Worm (Caenorhabditis elegans) whole organism, L3 larva: ENCODE measurements around the gene mboa-7.

Experiments
- R02D3.7 ChIP-seq: fragments of 150-350 bp; optimal IDR thresholded peaks from 2 replicates; lab custom pipeline; 2014; ENCODE audit warnings: missing biosample characterization, missing genetic modification characterization
- ZK546.5 ChIP-seq: sonication (generic microtip); optimal IDR thresholded peaks from 2 replicates; lab custom pipeline; 2017; ENCODE audit warnings: missing biosample characterization, missing genetic modification characterization
- aly-2 ChIP-seq: fragments of 150-350 bp; optimal IDR thresholded peaks from 2 replicates; lab custom pipeline; 2014; ENCODE audit warnings: missing biosample characterization, missing genetic modification characterization
- ceh-28 ChIP-seq: fragments of 150-350 bp; optimal IDR thresholded peaks from 2 replicates; lab custom pipeline; 2014; ENCODE audit warnings: missing biosample characterization, missing genetic modification reagents, missing genetic modification characterization
- ceh-82 ChIP-seq: fragments of 150-350 bp; optimal IDR thresholded peaks from 2 replicates; lab custom pipeline; 2014; ENCODE audit warnings: missing biosample characterization, missing genetic modification characterization
- daf-12 ChIP-seq: fragments of 150-350 bp; optimal IDR thresholded peaks from 2 replicates; lab custom pipeline; 2014; ENCODE audit warnings: missing biosample characterization, missing genetic modification reagents, missing genetic modification characterization
- egl-5 ChIP-seq: fragments of 150-350 bp; optimal IDR thresholded peaks from 2 replicates; lab custom pipeline; 2017; ENCODE audit warnings: missing biosample characterization, missing genetic modification reagents, missing genetic modification characterization, inconsistent platforms
- elt-1 ChIP-seq: fragments of 150-350 bp; optimal IDR thresholded peaks from 2 replicates; lab custom pipeline; 2014; ENCODE audit warnings: missing biosample characterization, missing genetic modification characterization
- elt-2 ChIP-seq: sonication (generic microtip); optimal IDR thresholded peaks from 2 replicates; lab custom pipeline; 2016; ENCODE audit warnings: missing genetic modification reagents, mild to moderate bottlenecking, missing genetic modification characterization, missing compliant biosample characterization
- elt-3 ChIP-seq, 3 experiments: fragments of 150-350 bp in 1 of 3; sonication (generic microtip) in 2 of 3; optimal IDR thresholded peaks; 2 replicates in 2 of 3; 4 replicates in 1 of 3; lab custom pipeline; 2014 to 2017; ENCODE audit warnings: missing biosample characterization in 3 of 3, missing genetic modification characterization in 3 of 3
- eor-1 ChIP-seq, 2 experiments: fragments of 150-350 bp; optimal IDR thresholded peaks; 2 replicates each; lab custom pipeline; 2014 to 2018; ENCODE audit warnings: missing biosample characterization in 2 of 2, missing genetic modification characterization in 2 of 2
- fkh-10 ChIP-seq: sonication (generic microtip); optimal IDR thresholded peaks from 2 replicates; lab custom pipeline; 2017; ENCODE audit warnings: missing biosample characterization, missing genetic modification reagents, missing genetic modification characterization
- fkh-2 ChIP-seq: fragments of 150-350 bp; optimal IDR thresholded peaks from 2 replicates; lab custom pipeline; 2014; ENCODE audit warnings: missing biosample characterization, missing genetic modification reagents, missing genetic modification characterization
- jun-1 ChIP-seq: fragments of 150-350 bp; optimal IDR thresholded peaks from 2 replicates; lab custom pipeline; 2014; ENCODE audit warnings: missing biosample characterization, missing genetic modification reagents, missing genetic modification characterization
- mdl-1 ChIP-seq: fragments of 150-350 bp; optimal IDR thresholded peaks from 2 replicates; lab custom pipeline; 2014; ENCODE audit warnings: missing biosample characterization, missing genetic modification characterization
- nfya-1 ChIP-seq: sonication (generic microtip); optimal IDR thresholded peaks from 2 replicates; lab custom pipeline; 2017; ENCODE audit warnings: missing genetic modification characterization, mild to moderate bottlenecking, missing compliant biosample characterization, antibody characterized with exemption, moderate library complexity; ENCODE audit not compliant: insufficient read depth
- nhr-11 ChIP-seq: fragments of 150-350 bp; optimal IDR thresholded peaks from 2 replicates; lab custom pipeline; 2014; ENCODE audit warnings: missing biosample characterization, missing genetic modification characterization
- nhr-12 ChIP-seq: fragments of 150-350 bp; optimal IDR thresholded peaks from 2 replicates; lab custom pipeline; 2014; ENCODE audit warnings: missing biosample characterization, missing genetic modification characterization
- nhr-237 ChIP-seq: fragments of 150-350 bp; optimal IDR thresholded peaks from 2 replicates; lab custom pipeline; 2014; ENCODE audit warnings: missing biosample characterization, missing genetic modification characterization
- nhr-28 ChIP-seq: fragments of 150-350 bp; optimal IDR thresholded peaks from 2 replicates; lab custom pipeline; 2014; ENCODE audit warnings: missing biosample characterization, missing genetic modification characterization
- nhr-43 ChIP-seq: sonication (generic microtip); optimal IDR thresholded peaks from 2 replicates; lab custom pipeline; 2016; ENCODE audit warnings: mild to moderate bottlenecking, missing genetic modification characterization, missing compliant biosample characterization; ENCODE audit not compliant: poor library complexity, severe bottlenecking
- nhr-77 ChIP-seq: fragments of 150-350 bp; optimal IDR thresholded peaks from 2 replicates; lab custom pipeline; 2014; ENCODE audit warnings: missing biosample characterization, missing genetic modification characterization
- pha-4 ChIP-seq: fragments of 150-350 bp; optimal IDR thresholded peaks from 2 replicates; lab custom pipeline; 2014; ENCODE audit warnings: missing biosample characterization, missing genetic modification reagents, missing genetic modification characterization
- pqm-1 ChIP-seq: fragments of 150-350 bp; optimal IDR thresholded peaks from 2 replicates; lab custom pipeline; 2017; ENCODE audit warnings: missing biosample characterization, missing genetic modification characterization, inconsistent platforms
- sea-2 ChIP-seq: fragments of 150-350 bp; sonication (generic microtip); optimal IDR thresholded peaks from 4 replicates; lab custom pipeline; 2014; ENCODE audit warnings: missing biosample characterization, missing genetic modification reagents, missing genetic modification characterization
- snpc-4 ChIP-seq: fragments of 150-350 bp; optimal IDR thresholded peaks from 2 replicates; lab custom pipeline; 2014; ENCODE audit warnings: missing biosample characterization, missing genetic modification characterization
- tbx-2 ChIP-seq: sonication (generic microtip); optimal IDR thresholded peaks from 2 replicates; lab custom pipeline; 2016; ENCODE audit warnings: mild to moderate bottlenecking, missing genetic modification characterization, missing compliant biosample characterization
- unc-39 ChIP-seq: sonication (generic microtip); optimal IDR thresholded peaks from 4 replicates; lab custom pipeline; 2017; ENCODE audit warnings: missing biosample characterization, missing genetic modification characterization
- unc-62 ChIP-seq: fragments of 150-350 bp; sonication (generic microtip); optimal IDR thresholded peaks from 4 replicates; lab custom pipeline; 2014; ENCODE audit warnings: missing biosample characterization, missing genetic modification reagents, missing genetic modification characterization
- zag-1 ChIP-seq: fragments of 150-350 bp; optimal IDR thresholded peaks from 2 replicates; lab custom pipeline; 2014; ENCODE audit warnings: missing biosample characterization, missing genetic modification characterization
- ztf-11 ChIP-seq: fragments of 150-350 bp; optimal IDR thresholded peaks from 2 replicates; lab custom pipeline; 2014; ENCODE audit warnings: missing biosample characterization, missing genetic modification characterization
- ztf-4 ChIP-seq: fragments of 150-350 bp; optimal IDR thresholded peaks from 2 replicates; lab custom pipeline; 2014; ENCODE audit warnings: missing biosample characterization, missing genetic modification characterization

mboa-7 gene

DNA sequence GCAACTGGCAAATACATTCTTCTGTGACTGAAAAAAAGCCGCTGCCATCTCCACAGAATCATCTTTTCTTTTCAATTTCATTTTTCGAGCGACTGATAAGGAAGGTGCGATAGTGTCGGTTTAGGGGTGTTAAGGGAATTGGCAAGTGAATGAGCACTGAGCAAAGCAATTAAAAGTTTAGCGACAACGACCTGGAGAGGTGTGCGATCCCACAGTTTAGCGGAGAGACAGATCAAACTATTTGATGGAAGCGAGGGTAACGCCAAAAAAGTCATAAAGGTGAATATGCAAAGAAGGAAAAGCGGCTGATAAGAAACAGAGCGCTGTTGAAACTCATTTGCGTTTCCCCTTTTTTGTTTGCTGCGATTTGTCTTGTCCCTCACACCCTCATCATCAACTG, 4.6 kb upstream of the mboa-7 start, which contains the start of the genes F14F3.5 and slcf-1:
F14F3.5 (minus strand) TSS at position 234 of the 400 bp plus-strand sequence.
slcf-1 (plus strand) TSS at position 302 of the 400 bp plus-strand sequence.
- TF ChIP-seq ceh-82 (tag; lab: Kevin White, UChicago), result no peak
- TF ChIP-seq tbx-2 (tag; lab: Kevin White, UChicago), result no peak
- peak; percentile 53 for TF ChIP-seq pqm-1 (tag; lab: Kevin White, UChicago)
- peak; percentile 83 for TF ChIP-seq elt-2 (tag; lab: Kevin White, UChicago)
- no peak for TF ChIP-seq nhr-237
- TF ChIP-seq ztf-11 (tag; lab: Kevin White, UChicago), result no peak
- TF ChIP-seq mdl-1 (tag; lab: Kevin White, UChicago), result no peak
- no peak for TF ChIP-seq aly-2 (tag; lab: Kevin White, UChicago)
- TF ChIP-seq elt-1, result no peak
- TF ChIP-seq, all 47 proteins: peak for 2

DNA sequence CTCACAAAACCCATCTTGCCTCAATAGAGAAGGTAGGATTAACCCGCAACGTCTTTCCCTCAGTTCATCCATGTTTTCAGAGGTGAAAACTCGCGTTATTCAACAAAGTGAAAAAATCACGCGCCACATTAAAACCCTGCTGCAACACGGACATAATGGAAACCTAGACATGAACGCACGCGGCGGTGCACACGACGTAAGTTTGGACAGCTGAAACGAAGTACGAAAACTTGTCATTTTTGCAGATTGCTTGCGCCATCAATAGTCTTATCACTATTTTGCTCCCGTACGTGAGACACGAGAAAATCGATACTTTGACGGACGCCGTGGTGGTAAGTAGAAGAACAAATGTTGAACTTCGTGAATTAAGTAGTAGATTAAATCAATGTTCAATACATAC, 3.0 kb upstream of the mboa-7 start:
- no peak for TF ChIP-seq ceh-28
- TF ChIP-seq unc-39 (tag; lab: Kevin White, UChicago), result no peak
- TF ChIP-seq elt-2 (tag; lab: Kevin White, UChicago), result peak; percentile 73
- TF ChIP-seq pha-4 (tag; lab: Kevin White, UChicago), result peak; percentile 10
- TF ChIP-seq pqm-1 (tag; lab: Kevin White, UChicago), result peak; percentile 45
- no peak for TF ChIP-seq nhr-28 (tag; lab: Kevin White, UChicago)
- TF ChIP-seq zag-1 (tag; lab: Kevin White, UChicago), result no peak

DNA sequence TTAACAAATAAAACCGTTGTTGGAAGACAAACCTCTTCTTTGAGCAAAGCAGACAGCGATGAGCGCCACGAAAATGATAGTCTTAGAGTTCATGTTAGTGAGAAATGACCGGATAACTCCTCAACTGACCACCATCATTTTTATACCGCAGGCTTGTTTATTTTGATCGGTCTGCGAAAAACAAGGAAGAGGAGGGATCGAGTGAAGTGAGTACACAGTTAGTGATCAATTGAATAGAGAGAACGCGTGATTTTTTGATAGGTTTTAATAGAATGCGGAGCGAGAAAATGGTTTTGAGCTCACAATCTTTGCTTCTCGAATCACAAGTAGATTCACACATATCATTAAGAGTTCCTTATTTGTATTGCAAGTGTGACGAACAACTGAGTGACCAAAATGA, 3.1 kb downstream of the mboa-7 start, which contains the start of gene F14F3.4:
F14F3.4 (minus strand) TSS at position 101 of the 400 bp plus-strand sequence.
- TF ChIP-seq unc-62 (GFP tag; lab: Kevin White, UChicago) (no peak), nhr-77 (tag; lab: Kevin White, UChicago) (no peak), ztf-4 (tag; lab: Kevin White, UChicago) (no peak), ceh-82 (tag; lab: Kevin White, UChicago) (no peak), jun-1 (no peak), sea-2 (GFP tag; lab: Kevin White, UChicago) (no peak), tbx-2 (tag; lab: Kevin White, UChicago) (no peak), elt-2 (tag; lab: Kevin White, UChicago) (no peak), eor-1 (tag; optimal IDR thresholded peaks at IDR 0.05; lab: Kevin White, UChicago) (no peak), fkh-10 (GFP tag; lab: Kevin White, UChicago) (no peak)

DNA sequence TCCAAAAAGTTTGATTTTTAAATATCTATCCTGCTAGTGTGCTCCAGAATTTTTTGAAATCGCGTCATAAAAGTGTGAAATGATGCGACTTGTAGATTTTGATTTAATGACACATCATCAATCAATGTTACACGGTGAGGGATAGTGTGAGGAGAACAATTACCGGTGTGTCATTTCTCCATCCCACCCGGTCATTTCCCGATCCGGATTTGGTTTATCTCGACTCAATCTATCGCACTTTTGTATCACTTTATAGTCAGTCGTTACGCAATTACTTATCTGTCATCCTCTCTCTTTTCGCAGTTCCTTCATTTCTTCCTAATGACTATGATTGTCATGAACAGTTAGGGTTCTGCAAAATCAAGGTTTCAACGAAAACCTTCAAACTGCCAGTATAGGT, 4.2 kb downstream of the mboa-7 start:
- TF ChIP-seq egl-5 (tag; lab: Kevin White, UChicago), result no peak
- TF ChIP-seq nhr-43 (tag; lab: Kevin White, UChicago), result no peak
- no peak for TF ChIP-seq mdl-1 (tag; lab: Kevin White, UChicago)
- TF ChIP-seq sea-2 (GFP tag; lab: Kevin White, UChicago), result no peak
- no peak for TF ChIP-seq fkh-10 (GFP tag; lab: Kevin White, UChicago)

ce11 chrX:10516549-10516948, 7.8 kb downstream of the mboa-7 start:
- TF ChIP-seq zag-1 (tag; lab: Kevin White, UChicago) (no peak), snpc-4 (tag; lab: Kevin White, UChicago) (no peak), ceh-82 (tag; lab: Kevin White, UChicago) (no peak), eor-1 (tag; optimal IDR thresholded peaks at IDR 0.05; lab: Kevin White, UChicago) (no peak), ZK546.5 (tag; lab: Kevin White, UChicago) (no peak), pha-4 (tag; lab: Kevin White, UChicago) (no peak), daf-12 (tag; lab: Kevin White, UChicago) (no peak), nhr-12 (no peak), elt-2 (tag; lab: Kevin White, UChicago) (no peak), R02D3.7 (tag; lab: Kevin White, UChicago) (no peak), elt-3 (tag; optimal IDR thresholded peaks at IDR 0.05; lab: Kevin White, UChicago) (no peak), fkh-2 (tag; lab: Kevin White, UChicago) (no peak), nhr-11 (tag; lab: Kevin White, UChicago) (no peak)

DNA sequence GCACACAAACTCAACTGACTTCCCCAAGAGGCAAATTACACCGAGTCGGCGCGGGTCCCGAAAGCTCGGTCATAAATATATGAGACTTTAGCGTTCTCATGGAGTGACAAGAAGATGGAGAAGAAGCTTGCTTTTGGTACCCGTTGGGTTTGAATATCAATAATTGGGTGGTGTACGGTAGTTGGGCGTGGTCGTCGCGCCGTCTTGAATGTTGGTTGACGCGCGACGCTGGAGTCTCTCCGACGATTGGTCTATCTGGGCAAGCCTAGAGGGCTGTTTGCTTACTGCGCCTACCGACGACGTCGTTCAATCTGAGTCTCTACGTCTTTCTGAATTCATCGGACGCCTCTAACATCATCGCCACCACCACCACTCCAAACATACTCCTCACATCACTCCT, 9.5 kb downstream of the mboa-7 start:
- TF ChIP-seq nfya-1, result peak; percentile 82
- no peak for TF ChIP-seq fkh-10 (GFP tag; lab: Kevin White, UChicago)
